Fruit fly (Drosophila melanogaster) whole organism, embryonic: ENCODE data around the gene mgr.

ENCODE experiments used
- Ada2b ChIP-seq: fragments of 200-800 bp; sonication (Bioruptor generic); IDR thresholded peaks from 2 replicates; pipeline ENCODE4 v1.3.6; 2022; ENCODE audit warnings: missing biosample characterization, missing genetic modification characterization
- Asciz ChIP-seq: fragments of 200-800 bp; sonication (Bioruptor generic); optimal IDR thresholded peaks from 2 replicates; lab custom pipeline; 2017; ENCODE audit warnings: missing biosample characterization, mild to moderate bottlenecking, missing genetic modification characterization, missing genetic modification reagents
- CG10267 ChIP-seq: fragments of 200-800 bp; sonication (Bioruptor generic); optimal IDR thresholded peaks from 2 replicates; lab custom pipeline; 2018; ENCODE audit warnings: missing biosample characterization, mild to moderate bottlenecking, missing genetic modification characterization, moderate library complexity
- CG12219 ChIP-seq: fragments of 200-800 bp; sonication (Bioruptor generic); optimal IDR thresholded peaks from 3 replicates; lab custom pipeline; 2018; ENCODE audit warnings: missing biosample characterization, mild to moderate bottlenecking, missing genetic modification characterization
- CG12942 ChIP-seq: fragments of 200-800 bp; sonication (Bioruptor generic); optimal IDR thresholded peaks from 3 replicates; lab custom pipeline; 2016; ENCODE audit warnings: missing biosample characterization, missing genetic modification characterization
- CG16863 ChIP-seq: fragments of 200-800 bp; sonication (Bioruptor generic); optimal IDR thresholded peaks from 3 replicates; lab custom pipeline; 2016; ENCODE audit warnings: missing biosample characterization, missing genetic modification characterization
- CG18262 ChIP-seq: fragments of 200-800 bp; optimal IDR thresholded peaks from 3 replicates; lab custom pipeline; 2019; ENCODE audit warnings: missing biosample characterization, mild to moderate bottlenecking, missing genetic modification characterization, moderate library complexity
- CG2120 ChIP-seq: fragments of 200-800 bp; sonication (Bioruptor generic); optimal IDR thresholded peaks from 3 replicates; lab custom pipeline; 2016; ENCODE audit warnings: missing biosample characterization, missing genetic modification characterization
- CG2889 ChIP-seq: fragments of 200-800 bp; sonication (Bioruptor generic); IDR thresholded peaks from 3 replicates; pipeline ENCODE4 v1.3.6; 2022; ENCODE audit warnings: missing biosample characterization, missing genetic modification characterization
- CG5245 ChIP-seq: fragments of 200-800 bp; sonication (Bioruptor generic); optimal IDR thresholded peaks from 3 replicates; lab custom pipeline; 2016; ENCODE audit warnings: missing biosample characterization, missing genetic modification characterization
- CG8089 ChIP-seq: fragments of 200-800 bp; sonication (Bioruptor generic); optimal IDR thresholded peaks from 3 replicates; lab custom pipeline; 2016; ENCODE audit warnings: missing biosample characterization, missing genetic modification characterization
- CG8924 ChIP-seq: fragments of 200-800 bp; optimal IDR thresholded peaks from 3 replicates; lab custom pipeline; 2019; ENCODE audit warnings: missing biosample characterization, mild to moderate bottlenecking, missing genetic modification characterization, moderate library complexity
- D19A ChIP-seq: fragments of 200-800 bp; optimal IDR thresholded peaks from 3 replicates; lab custom pipeline; 2019; ENCODE audit warnings: missing biosample characterization, mild to moderate bottlenecking, missing genetic modification characterization, moderate library complexity
- Dip3 ChIP-seq: fragments of 200-800 bp; sonication (Bioruptor generic); optimal IDR thresholded peaks from 3 replicates; lab custom pipeline; 2016; ENCODE audit warnings: missing biosample characterization, missing genetic modification characterization
- Drgx ChIP-seq: fragments of 200-800 bp; sonication (Bioruptor generic); IDR thresholded peaks from 2 replicates; pipeline ENCODE4 v1.3.6; 2022; ENCODE audit warnings: missing biosample characterization, missing genetic modification characterization
- Elba2 ChIP-seq: fragments of 200-800 bp; sonication (Bioruptor generic); optimal IDR thresholded peaks from 3 replicates; lab custom pipeline; 2016; ENCODE audit warnings: missing biosample characterization, missing genetic modification characterization
- Gsc ChIP-seq: fragments of 200-800 bp; sonication (Bioruptor generic); IDR thresholded peaks from 2 replicates; pipeline ENCODE4 v1.3.6; 2022; ENCODE audit warnings: missing biosample characterization, missing genetic modification characterization
- MTF-1 ChIP-seq: fragments of 200-800 bp; sonication (Bioruptor generic); optimal IDR thresholded peaks from 2 replicates; lab custom pipeline; 2018; ENCODE audit warnings: missing biosample characterization, mild to moderate bottlenecking, missing genetic modification characterization, borderline replicate concordance
- Mad ChIP-seq: fragments of 200-800 bp; sonication (Bioruptor generic); optimal IDR thresholded peaks from 2 replicates; lab custom pipeline; 2016; ENCODE audit warnings: missing biosample characterization, missing genetic modification characterization
- Med ChIP-seq: fragments of 200-800 bp; sonication (Bioruptor generic); peaks from one replicate; lab custom pipeline; 2016; ENCODE audit warnings: missing biosample characterization, missing genetic modification characterization, mild to moderate bottlenecking, inconsistent platforms, moderate library complexity
- Myb ChIP-seq: fragments of 200-800 bp; sonication (Bioruptor generic); optimal IDR thresholded peaks from 2 replicates; lab custom pipeline; 2016; ENCODE audit warnings: missing biosample characterization, missing genetic modification characterization
- Nf-YB ChIP-seq: fragments of 200-800 bp; sonication (Bioruptor generic); optimal IDR thresholded peaks from 3 replicates; lab custom pipeline; 2019; ENCODE audit warnings: missing biosample characterization, mild to moderate bottlenecking, missing genetic modification characterization, moderate library complexity
- Oaz ChIP-seq: fragments of 200-800 bp; sonication (Bioruptor generic); IDR thresholded peaks from 2 replicates; pipeline ENCODE4 v1.3.6; 2022; ENCODE audit warnings: missing biosample characterization, missing genetic modification characterization
- PHDP ChIP-seq: fragments of 200-800 bp; sonication (Bioruptor generic); optimal IDR thresholded peaks from 3 replicates; lab custom pipeline; 2018; ENCODE audit warnings: missing biosample characterization, mild to moderate bottlenecking, missing genetic modification characterization, moderate library complexity
- Scr ChIP-seq: fragments of 200-800 bp; sonication (Bioruptor generic); IDR thresholded peaks from 2 replicates; pipeline ENCODE4 v1.3.6; 2022; ENCODE audit warnings: missing biosample characterization, missing genetic modification characterization; ENCODE audit not compliant: partially characterized antibody
- Stat92E ChIP-seq, 3 experiments: fragments of >200 bp in 2 of 3; fragments of 200-800 bp in 1 of 3; sonication (Bioruptor generic) in 1 of 3; optimal IDR thresholded peaks; 2 replicates each; lab custom pipeline; 2017 to 2019; ENCODE audit warnings: missing biosample characterization in 3 of 3, missing genetic modification characterization in 3 of 3, mild to moderate bottlenecking in 1 of 3, moderate library complexity in 1 of 3
- TFAM ChIP-seq: fragments of 200-800 bp; sonication (Bioruptor generic); optimal IDR thresholded peaks from 2 replicates; lab custom pipeline; 2017; ENCODE audit warnings: missing biosample characterization, missing genetic modification characterization, inconsistent platforms
- Taf1 ChIP-seq: fragments of 200-800 bp; sonication (Bioruptor generic); IDR thresholded peaks from 2 replicates; pipeline ENCODE4 v1.3.6; 2022; ENCODE audit warnings: missing biosample characterization, missing genetic modification characterization
- ato ChIP-seq: fragments of 200-800 bp; sonication (Bioruptor generic); IDR thresholded peaks from 2 replicates; pipeline ENCODE4 v1.3.6; 2022; ENCODE audit warnings: missing biosample characterization, missing genetic modification characterization; ENCODE audit not compliant: partially characterized antibody
- chinmo ChIP-seq: fragments of 200-800 bp; sonication (Bioruptor generic); IDR thresholded peaks from 4 replicates; pipeline ENCODE4 v1.3.6; 2022; ENCODE audit warnings: missing biosample characterization, missing genetic modification characterization; ENCODE audit not compliant: partially characterized antibody
- chn ChIP-seq: fragments of 200-800 bp; sonication (Bioruptor generic); optimal IDR thresholded peaks from 2 replicates; lab custom pipeline; 2016; ENCODE audit warnings: missing biosample characterization, missing genetic modification characterization
- dimm ChIP-seq: fragments of 200-800 bp; sonication (Bioruptor generic); IDR thresholded peaks from 2 replicates; pipeline ENCODE4 v1.3.6; 2022; ENCODE audit warnings: missing biosample characterization, missing genetic modification characterization
- ems ChIP-seq: fragments of 200-800 bp; sonication (Bioruptor generic); optimal IDR thresholded peaks from 3 replicates; lab custom pipeline; 2016; ENCODE audit warnings: missing biosample characterization, missing genetic modification characterization
- esg ChIP-seq: fragments of 200-800 bp; sonication (Bioruptor generic); conservative IDR thresholded peaks from 2 replicates; pipeline ENCODE4 v1.3.6; 2022; ENCODE audit warnings: missing biosample characterization, missing genetic modification characterization
- gcm2 ChIP-seq: fragments of 200-800 bp; sonication (Bioruptor generic); optimal IDR thresholded peaks from 2 replicates; lab custom pipeline; 2016; ENCODE audit warnings: missing biosample characterization, missing genetic modification characterization
- her ChIP-seq: fragments of 200-800 bp; sonication (Bioruptor generic); optimal IDR thresholded peaks from 2 replicates; lab custom pipeline; 2016; ENCODE audit warnings: missing biosample characterization, missing genetic modification characterization
- klu ChIP-seq: fragments of 200-800 bp; sonication (Bioruptor generic); IDR thresholded peaks from 2 replicates; pipeline ENCODE4 v1.3.6; 2022; ENCODE audit warnings: missing biosample characterization, missing genetic modification characterization
- knrl ChIP-seq: fragments of 200-800 bp; sonication (Bioruptor generic); IDR thresholded peaks from 3 replicates; pipeline ENCODE4 v1.3.6; 2022; ENCODE audit warnings: missing biosample characterization, missing genetic modification characterization; ENCODE audit not compliant: partially characterized antibody
- lilli ChIP-seq: fragments of 200-800 bp; sonication (Bioruptor generic); optimal IDR thresholded peaks from 3 replicates; lab custom pipeline; 2016; ENCODE audit warnings: missing biosample characterization, missing genetic modification characterization
- pzg ChIP-seq: fragments of 200-800 bp; sonication (Bioruptor generic); optimal IDR thresholded peaks from 3 replicates; lab custom pipeline; 2018; ENCODE audit warnings: missing biosample characterization, mild to moderate bottlenecking, missing genetic modification characterization, moderate library complexity
- repo ChIP-seq: fragments of 200-800 bp; sonication (Bioruptor generic); optimal IDR thresholded peaks from 2 replicates; lab custom pipeline; 2016; ENCODE audit warnings: missing biosample characterization, missing genetic modification characterization
- ro ChIP-seq: fragments of 200-800 bp; sonication (Bioruptor generic); IDR thresholded peaks from 2 replicates; pipeline ENCODE4 v1.3.6; 2022; ENCODE audit warnings: missing biosample characterization, missing genetic modification characterization
- scrt ChIP-seq: fragments of 200-800 bp; sonication (Bioruptor generic); optimal IDR thresholded peaks from 2 replicates; lab custom pipeline; 2018; ENCODE audit warnings: missing biosample characterization, mild to moderate bottlenecking, missing genetic modification characterization, moderate library complexity
- sd ChIP-seq: fragments of 200-800 bp; sonication (Bioruptor generic); optimal IDR thresholded peaks from 3 replicates; lab custom pipeline; 2018; ENCODE audit warnings: missing biosample characterization, mild to moderate bottlenecking, missing genetic modification characterization, moderate library complexity
- sim ChIP-seq: fragments of 200-800 bp; sonication (Bioruptor generic); IDR thresholded peaks from 2 replicates; pipeline ENCODE4 v1.3.6; 2022; ENCODE audit warnings: missing biosample characterization, missing genetic modification characterization
- stc ChIP-seq: fragments of 200-800 bp; sonication (Bioruptor generic); IDR thresholded peaks from 2 replicates; pipeline ENCODE4 v1.3.6; 2022; ENCODE audit warnings: missing biosample characterization, missing genetic modification characterization
- tgo ChIP-seq: fragments of 200-800 bp; sonication (Bioruptor generic); IDR thresholded peaks from 3 replicates; pipeline ENCODE4 v1.3.6; 2022; ENCODE audit warnings: missing biosample characterization, missing genetic modification characterization
- unc-4 ChIP-seq: fragments of 200-800 bp; sonication (Bioruptor generic); IDR thresholded peaks from 2 replicates; pipeline ENCODE4 v1.3.6; 2022; ENCODE audit warnings: missing biosample characterization, missing genetic modification characterization; ENCODE audit not compliant: partially characterized antibody
- usp ChIP-seq: fragments of >200 bp; optimal IDR thresholded peaks from 2 replicates; lab custom pipeline; 2017; ENCODE audit warnings: missing biosample characterization, missing genetic modification characterization
- zen2 ChIP-seq: fragments of 200-800 bp; sonication (Bioruptor generic); IDR thresholded peaks from 3 replicates; pipeline ENCODE4 v1.3.6; 2022; ENCODE audit warnings: missing biosample characterization, missing genetic modification characterization; ENCODE audit not compliant: partially characterized antibody
- zfh2 ChIP-seq: fragments of 200-800 bp; sonication (Bioruptor generic); optimal IDR thresholded peaks from 2 replicates; lab custom pipeline; 2016; ENCODE audit warnings: missing biosample characterization, missing genetic modification characterization

The mgr gene

dm6 chr3R:11407733-11408134, 1.9 kb downstream of the mgr start, which contains the start of gene mRpL40 (continued):
- TF ChIP-seq Dip3 (GFP tag; lab: Kevin White, UChicago) (no peak), ato (GFP tag; lab: Robert Waterston, UW) (no peak), sim (GFP tag; lab: Robert Waterston, UW) (no peak), stc (no peak), D19A (no peak), Scr (GFP tag; lab: Robert Waterston, UW) (peak; percentile 46), Myb (GFP tag; lab: Kevin White, UChicago) (peak; percentile 85), MTF-1 (GFP tag; lab: Kevin White, UChicago) (no peak), ro (GFP tag; lab: Robert Waterston, UW) (no peak), zfh2 (GFP tag; lab: Kevin White, UChicago) (no peak), CG8924 (tag; lab: Kevin White, UChicago) (no peak), esg (GFP tag; lab: Robert Waterston, UW) (no peak), Med (GFP tag; lab: Kevin White, UChicago) (no peak), klu (GFP tag; lab: Robert Waterston, UW) (no peak), chinmo (GFP tag; lab: Robert Waterston, UW) (no peak), Asciz (GFP tag; lab: Kevin White, UChicago) (no peak), TFAM (GFP tag; lab: Kevin White, UChicago) (no peak), Mad (GFP tag; lab: Kevin White, UChicago) (no peak), pzg (GFP tag; lab: Kevin White, UChicago) (peak; percentile 66), Taf1 (no peak), unc-4 (GFP tag; lab: Robert Waterston, UW) (peak; percentile 49), CG18262 (tag; lab: Kevin White, UChicago) (no peak), scrt (GFP tag; lab: Kevin White, UChicago) (no peak), CG16863 (GFP tag; lab: Kevin White, UChicago) (no peak), Oaz (GFP tag; lab: Robert Waterston, UW) (no peak), Drgx (no peak), PHDP (tag; lab: Kevin White, UChicago) (no peak), CG12219 (GFP tag; lab: Kevin White, UChicago) (no peak), tgo (GFP tag; lab: Robert Waterston, UW) (no peak), CG2120 (GFP tag; lab: Kevin White, UChicago) (no peak), Gsc (no peak), knrl (GFP tag; lab: Robert Waterston, UW) (no peak), lilli (GFP tag; lab: Kevin White, UChicago) (no peak), Elba2 (GFP tag; lab: Kevin White, UChicago) (no peak), CG2889 (no peak), zen2 (peak; percentile 26; the same call in 2 of the 3 replicates), CG12942 (GFP tag; lab: Kevin White, UChicago) (no peak), dimm (GFP tag; lab: Robert Waterston, UW) (no peak), CG5245 (no peak), Stat92E (GFP tag; optimal IDR thresholded peaks at IDR 0.05; lab: Kevin White, UChicago) (no peak), her (GFP tag; lab: Kevin White, UChicago) (no peak), sd (no peak), CG8089 (no peak), repo (GFP tag; lab: Kevin White, UChicago) (no peak), CG10267 (tag; lab: Kevin White, UChicago) (peak; percentile 31), gcm2 (no peak), chn (no peak), ems (GFP tag; lab: Kevin White, UChicago) (no peak), Nf-YB (GFP tag; lab: Kevin White, UChicago) (no peak), Ada2b (GFP tag; lab: Robert Waterston, UW) (no peak), usp (GFP tag; lab: Kevin White, UChicago) (no peak)
